Fruit fly (Drosophila melanogaster) Kc167 (cell line): ENCODE measurements around the gene CG7370.

Experiments used
- Myc ChIP-seq: fragments of >200 bp; optimal IDR thresholded peaks from 2 replicates; lab custom pipeline; 2017; ENCODE audit warnings: missing external identifiers
- Sin3A ChIP-seq: fragments of >200 bp; optimal IDR thresholded peaks from 2 replicates; lab custom pipeline; 2018; ENCODE audit warnings: missing external identifiers
- h ChIP-seq: fragments of >200 bp; optimal IDR thresholded peaks from 3 replicates; lab custom pipeline; 2018; ENCODE audit warnings: missing external identifiers
- insv ChIP-seq: fragments of >200 bp; optimal IDR thresholded peaks from 3 replicates; lab custom pipeline; 2018; ENCODE audit warnings: missing external identifiers
- psq ChIP-seq: fragments of >200 bp; optimal IDR thresholded peaks from 2 replicates; lab custom pipeline; 2017; ENCODE audit warnings: missing external identifiers
- ttk ChIP-seq: sonication (Bioruptor generic); optimal IDR thresholded peaks from 2 replicates; lab custom pipeline; 2017; ENCODE audit warnings: missing external identifiers

CG7370 gene

dm6 chr3L:21813598-21813997 lies 44.0 kb downstream of the CG7370 start, which contains the start of gene CG43895:
TSS of gene CG43895 (minus strand) at chr3L:21813698.
- TF ChIP-seq insv (no peak), Sin3A (no peak), psq (lab: Kevin White, UChicago) (no peak), ttk (lab: Kevin White, UChicago) (no peak), h (lab: Kevin White, UChicago) (no peak), Myc (lab: Kevin White, UChicago) (no peak)

- no peak for TF ChIP-seq Myc (lab: Kevin White, UChicago)
- no peak for TF ChIP-seq h (lab: Kevin White, UChicago)
- no peak for TF ChIP-seq Sin3A
- no peak for TF ChIP-seq ttk (lab: Kevin White, UChicago)
- TF ChIP-seq insv, result no peak
- no peak for TF ChIP-seq psq (lab: Kevin White, UChicago)
Measured at dm6 chr3L:21818701-21819100, 49.1 kb downstream of the CG7370 start.

dm6 chr3L:21819497-21819896 lies 49.9 kb downstream of the CG7370 start:
- no peak for TF ChIP-seq Myc (lab: Kevin White, UChicago)
